Worm (Caenorhabditis elegans): Measurements from ENCODE around the gene cah-3.

- TF ChIP-seq flt-1 (GFP tag; IDR thresholded peaks at IDR 0.05) (no peak), ztf-29 (GFP tag; IDR thresholded peaks at IDR 0.05) (no peak), klf-2 (GFP tag; conservative IDR thresholded peaks at IDR 0.05) (no peak), cog-1 (tag; optimal IDR thresholded peaks at IDR 0.05) (no peak), ztf-23 (GFP tag; IDR thresholded peaks at IDR 0.05) (no peak), ref-1 (GFP tag; conservative IDR thresholded peaks at IDR 0.05) (no peak)
These were observed 3.5 kb downstream of the cah-3 start for ce11 chrX:16490753-16491152.

Data from whole organism, midembryonic.